Fruit fly (Drosophila melanogaster) whole organism, prepupa: ENCODE measurements around the gene CG9030.
A peak's percentile ranks its signal among the peaks of the same experiment; 100 is the strongest.

Experiments used
- CG11294 ChIP-seq: fragments of 200-800 bp; sonication (Bioruptor generic); IDR thresholded peaks from 2 replicates; pipeline ENCODE4 v1.3.6; 2022; ENCODE audit warnings: missing biosample characterization, missing genetic modification characterization
- CG11762 ChIP-seq: fragments of 200-800 bp; sonication (Bioruptor generic); optimal IDR thresholded peaks from 3 replicates; lab custom pipeline; 2016; ENCODE audit warnings: missing biosample characterization, missing genetic modification characterization; ENCODE audit not compliant: insufficient read depth
- CG15336 ChIP-seq: fragments of 200-800 bp; sonication (Bioruptor generic); IDR thresholded peaks from 2 replicates; pipeline ENCODE4 v1.3.6; 2022; ENCODE audit warnings: missing biosample characterization, missing genetic modification characterization
- CG31627 ChIP-seq: fragments of 200-800 bp; sonication (Bioruptor generic); optimal IDR thresholded peaks from 3 replicates; lab custom pipeline; 2016; ENCODE audit warnings: missing biosample characterization, missing genetic modification characterization
- CG32006 ChIP-seq: fragments of 200-800 bp; sonication (Bioruptor generic); optimal IDR thresholded peaks from 3 replicates; lab custom pipeline; 2017; ENCODE audit warnings: missing biosample characterization, mild to moderate bottlenecking, missing genetic modification characterization
- CG3919 ChIP-seq: fragments of 200-800 bp; sonication (Bioruptor generic); optimal IDR thresholded peaks from 3 replicates; lab custom pipeline; 2016; ENCODE audit warnings: missing biosample characterization, missing genetic modification characterization
- CG4318 ChIP-seq: fragments of 200-800 bp; sonication (Bioruptor generic); optimal IDR thresholded peaks from 3 replicates; lab custom pipeline; 2017; ENCODE audit warnings: missing biosample characterization, mild to moderate bottlenecking, missing genetic modification characterization
- CG6163 ChIP-seq: fragments of 200-800 bp; sonication (Bioruptor generic); IDR thresholded peaks from 3 replicates; pipeline ENCODE4 v1.3.6; 2022; ENCODE audit warnings: missing biosample characterization, missing genetic modification characterization
- CG8319 ChIP-seq: fragments of 200-800 bp; sonication (Bioruptor generic); optimal IDR thresholded peaks from 3 replicates; lab custom pipeline; 2016; ENCODE audit warnings: missing biosample characterization, missing genetic modification characterization
- CG9139 ChIP-seq: fragments of 200-800 bp; sonication (Bioruptor generic); optimal IDR thresholded peaks from 3 replicates; lab custom pipeline; 2017; ENCODE audit warnings: missing biosample characterization, mild to moderate bottlenecking, missing genetic modification characterization
- Eip78C ChIP-seq: fragments of 200-800 bp; sonication (Bioruptor generic); peaks from one replicate; lab custom pipeline; 2016; ENCODE audit warnings: missing biosample characterization, missing genetic modification characterization
- Eip93F ChIP-seq: fragments of 200-800 bp; sonication (Bioruptor generic); optimal IDR thresholded peaks from 2 replicates; lab custom pipeline; 2016; ENCODE audit warnings: missing biosample characterization, mild to moderate bottlenecking, missing genetic modification characterization
- Ets21C ChIP-seq: fragments of 200-800 bp; sonication (Bioruptor generic); optimal IDR thresholded peaks from 3 replicates; lab custom pipeline; 2016; ENCODE audit warnings: missing biosample characterization, missing genetic modification characterization
- Hr39 ChIP-seq: fragments of 200-800 bp; sonication (Bioruptor generic); optimal IDR thresholded peaks from 2 replicates; lab custom pipeline; 2016; ENCODE audit warnings: missing biosample characterization, missing genetic modification characterization
- Met ChIP-seq: fragments of 200-800 bp; sonication (Bioruptor generic); optimal IDR thresholded peaks from 3 replicates; lab custom pipeline; 2016; ENCODE audit warnings: missing biosample characterization, missing genetic modification characterization
- Sox14 ChIP-seq: fragments of 200-800 bp; sonication (Bioruptor generic); optimal IDR thresholded peaks from 3 replicates; lab custom pipeline; 2016; ENCODE audit warnings: missing biosample characterization, missing genetic modification characterization
- Sox15 ChIP-seq: fragments of 200-800 bp; sonication (Bioruptor generic); optimal IDR thresholded peaks from 3 replicates; lab custom pipeline; 2016; ENCODE audit warnings: missing biosample characterization, missing genetic modification characterization
- achi ChIP-seq: fragments of 200-800 bp; sonication (Bioruptor generic); optimal IDR thresholded peaks from 3 replicates; lab custom pipeline; 2016; ENCODE audit warnings: missing biosample characterization, missing genetic modification characterization
- acj6 ChIP-seq: fragments of 200-800 bp; sonication (Bioruptor generic); optimal IDR thresholded peaks from 3 replicates; lab custom pipeline; 2016; ENCODE audit warnings: missing biosample characterization, missing genetic modification characterization
- dsx ChIP-seq: fragments of 200-800 bp; optimal IDR thresholded peaks from 3 replicates; lab custom pipeline; 2019; ENCODE audit warnings: missing biosample characterization, mild to moderate bottlenecking, missing genetic modification characterization, moderate library complexity; ENCODE audit not compliant: poor library complexity, severe bottlenecking
- eg ChIP-seq: fragments of 200-800 bp; sonication (Bioruptor generic); IDR thresholded peaks from 3 replicates; pipeline ENCODE4 v1.3.6; 2022; ENCODE audit warnings: missing biosample characterization, missing genetic modification characterization
- esn ChIP-seq: fragments of 200-800 bp; sonication (Bioruptor generic); optimal IDR thresholded peaks from 2 replicates; lab custom pipeline; 2016; ENCODE audit warnings: missing biosample characterization, mild to moderate bottlenecking, missing genetic modification characterization, moderate library complexity
- fd59A ChIP-seq: fragments of 200-800 bp; sonication (Bioruptor generic); optimal IDR thresholded peaks from 2 replicates; lab custom pipeline; 2017; ENCODE audit warnings: missing biosample characterization, mild to moderate bottlenecking, missing genetic modification characterization, missing genetic modification reagents
- fkh ChIP-seq: fragments of 200-800 bp; sonication (Bioruptor generic); optimal IDR thresholded peaks from 3 replicates; lab custom pipeline; 2017; ENCODE audit warnings: missing biosample characterization, mild to moderate bottlenecking, missing genetic modification characterization, moderate library complexity
- salr ChIP-seq, 2 experiments: fragments of 200-800 bp; sonication (Bioruptor generic); optimal IDR thresholded peaks; 3 replicates each; lab custom pipeline; 2016 to 2018; ENCODE audit warnings: missing biosample characterization in 2 of 2, missing genetic modification characterization in 2 of 2, mild to moderate bottlenecking in 1 of 2
- svp ChIP-seq: fragments of 200-800 bp; sonication (Bioruptor generic); peaks from one replicate; lab custom pipeline; 2016; ENCODE audit warnings: missing biosample characterization, missing genetic modification characterization
- topi ChIP-seq: fragments of 200-800 bp; sonication (Bioruptor generic); optimal IDR thresholded peaks from 3 replicates; lab custom pipeline; 2016; ENCODE audit warnings: missing biosample characterization, missing genetic modification characterization
- vri ChIP-seq: fragments of 200-800 bp; sonication (Bioruptor generic); optimal IDR thresholded peaks from 3 replicates; lab custom pipeline; 2016; ENCODE audit warnings: missing biosample characterization, mild to moderate bottlenecking, missing genetic modification characterization

CG9030 gene

DNA sequence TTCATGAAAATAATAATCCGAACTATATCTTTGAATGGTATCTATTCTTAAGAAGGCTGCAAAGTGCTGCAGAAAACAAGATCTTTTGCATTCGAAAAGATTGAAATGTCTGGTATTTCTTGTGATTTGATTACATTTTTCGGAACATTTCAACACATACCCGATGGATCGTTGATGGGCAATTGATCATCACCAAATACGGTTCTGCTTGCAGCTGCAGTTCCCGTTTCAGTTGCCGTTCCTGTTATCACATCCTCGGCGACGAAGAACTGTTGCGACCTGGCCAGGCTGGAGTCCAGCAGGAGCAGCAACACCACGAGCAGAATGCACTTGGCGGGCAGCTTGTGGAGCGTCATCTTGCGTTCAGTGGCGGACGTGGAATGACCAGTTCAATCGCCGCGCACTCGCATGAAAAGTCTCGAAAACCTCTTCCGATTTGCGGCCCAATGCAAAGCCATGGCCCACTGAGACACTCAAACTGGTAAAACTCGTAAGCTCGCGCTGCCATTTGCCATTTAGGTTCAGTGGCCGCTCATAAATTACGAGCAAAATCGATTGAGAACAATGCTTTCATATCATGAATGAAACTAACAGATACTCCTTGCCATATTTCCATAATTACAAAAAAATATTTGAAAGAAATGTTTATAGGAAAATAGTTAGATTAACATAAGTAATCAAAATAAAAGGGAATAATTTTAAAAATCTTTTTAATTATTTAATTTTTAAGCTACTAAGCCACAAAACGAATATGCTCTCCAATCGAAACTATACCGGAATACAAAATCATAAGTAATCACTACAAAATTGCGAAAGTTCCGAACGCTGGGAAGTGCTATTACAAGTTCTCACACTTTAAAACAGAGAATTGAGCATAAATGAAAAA, 44.2 kb downstream of the CG9030 start, which contains the start of gene CG14406 (continued):
- no peak for TF ChIP-seq Sox15 (GFP tag; lab: Kevin White, UChicago)
- no peak for TF ChIP-seq CG8319
- TF ChIP-seq topi (GFP tag; lab: Kevin White, UChicago) = peak; percentile 32
- TF ChIP-seq CG4318 (GFP tag; lab: Kevin White, UChicago) = no peak
- TF ChIP-seq eg = 0 out of 3 replicates have a peak, but pooled peaks have one; percentile 35
- TF ChIP-seq CG3919 (GFP tag; lab: Kevin White, UChicago) = peak; percentile 44
- TF ChIP-seq CG11294 = no peak; the same call in 1 of the 2 replicates
- no peak for TF ChIP-seq dsx (GFP tag; lab: Kevin White, UChicago)
- TF ChIP-seq, all 60 proteins: peak for 17

DNA sequence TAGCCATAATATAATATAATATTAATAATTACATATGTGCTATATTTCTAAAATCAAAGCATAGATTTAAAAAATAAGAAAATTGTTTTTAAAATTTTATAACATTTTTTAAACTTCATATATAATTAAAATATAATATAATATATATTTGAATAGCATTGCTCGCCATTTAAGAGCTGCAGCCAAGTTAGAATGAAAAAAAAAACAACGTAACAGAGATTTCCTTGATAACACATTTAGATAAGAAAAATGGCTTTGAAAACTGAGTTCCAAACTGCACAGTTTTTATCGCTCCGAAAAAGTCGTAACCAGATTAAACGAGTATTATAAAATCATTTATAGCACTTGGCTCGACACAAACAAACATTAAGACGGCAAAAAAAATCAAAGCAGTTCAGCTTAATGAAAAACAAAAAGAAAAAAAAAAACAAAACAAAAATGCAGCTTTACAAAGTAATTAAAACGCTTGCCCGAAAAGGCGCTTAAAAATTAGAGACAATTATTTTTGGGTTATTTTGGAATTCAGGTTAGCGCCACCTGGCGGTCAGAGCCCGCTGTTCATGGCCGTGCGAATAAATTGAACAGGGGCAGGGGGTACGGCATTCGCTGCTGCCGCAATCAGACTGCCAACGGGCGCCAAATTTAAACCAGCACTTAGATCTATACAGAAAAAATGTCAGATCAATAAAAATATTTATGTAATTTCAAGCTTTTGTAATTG, 45.1 kb downstream of the CG9030 start, which contains the start of gene fiz:
TSS of gene fiz (minus strand) at position 51 of the 721 bp plus-strand sequence.
- TF ChIP-seq Hr39 (GFP tag; lab: Kevin White, UChicago) (peak; percentile 2), vri (GFP tag; lab: Kevin White, UChicago) (peak; percentile 27), Eip93F (GFP tag; lab: Kevin White, UChicago) (no peak), Eip78C (peak; percentile 6), CG6163 (0 out of 3 replicates have a peak, but pooled peaks have one; percentile 25), CG15336 (0 out of 2 replicates have a peak, but pooled peaks have one; percentile 30)

DNA sequence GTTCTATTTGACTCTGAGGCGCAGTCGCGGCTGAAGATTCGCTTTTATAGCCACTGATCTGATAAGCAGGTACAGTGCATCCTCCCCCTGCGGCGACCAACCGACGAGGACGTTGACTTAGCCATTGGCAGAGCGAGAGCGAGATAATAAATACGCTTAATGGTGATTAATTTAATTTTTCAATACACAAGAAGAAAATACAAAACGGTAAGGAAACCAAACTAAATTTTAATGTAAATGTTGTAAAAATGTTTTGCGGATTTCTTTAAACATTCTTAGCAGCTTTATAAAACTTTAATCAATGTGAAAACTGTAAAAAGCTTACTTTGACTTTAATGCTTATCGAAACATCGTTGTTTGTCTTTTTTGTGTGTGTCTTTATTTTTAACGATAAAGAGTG, 45.8 kb downstream of the CG9030 start:
- TF ChIP-seq Eip78C = peak; percentile 57
- TF ChIP-seq svp (GFP tag; lab: Kevin White, UChicago) = peak; percentile 74
- no peak for TF ChIP-seq CG31627 (GFP tag; lab: Kevin White, UChicago)
- no peak for TF ChIP-seq Sox15 (GFP tag; lab: Kevin White, UChicago)
- TF ChIP-seq Hr39 (GFP tag; lab: Kevin White, UChicago) = peak; percentile 22
- no peak for TF ChIP-seq salr (GFP tag; optimal IDR thresholded peaks at IDR 0.05; lab: Kevin White, UChicago)
- peak; percentile 21 for TF ChIP-seq CG32006
- TF ChIP-seq esn (GFP tag; lab: Kevin White, UChicago) = peak; percentile 13
- peak; percentile 18 for TF ChIP-seq Met (GFP tag; lab: Kevin White, UChicago)
- no peak for TF ChIP-seq CG11762 (GFP tag; lab: Kevin White, UChicago)
- no peak for TF ChIP-seq Sox14 (GFP tag; lab: Kevin White, UChicago)
- no peak for TF ChIP-seq acj6 (GFP tag; lab: Kevin White, UChicago)
- no peak for TF ChIP-seq achi
- TF ChIP-seq Ets21C = no peak

DNA sequence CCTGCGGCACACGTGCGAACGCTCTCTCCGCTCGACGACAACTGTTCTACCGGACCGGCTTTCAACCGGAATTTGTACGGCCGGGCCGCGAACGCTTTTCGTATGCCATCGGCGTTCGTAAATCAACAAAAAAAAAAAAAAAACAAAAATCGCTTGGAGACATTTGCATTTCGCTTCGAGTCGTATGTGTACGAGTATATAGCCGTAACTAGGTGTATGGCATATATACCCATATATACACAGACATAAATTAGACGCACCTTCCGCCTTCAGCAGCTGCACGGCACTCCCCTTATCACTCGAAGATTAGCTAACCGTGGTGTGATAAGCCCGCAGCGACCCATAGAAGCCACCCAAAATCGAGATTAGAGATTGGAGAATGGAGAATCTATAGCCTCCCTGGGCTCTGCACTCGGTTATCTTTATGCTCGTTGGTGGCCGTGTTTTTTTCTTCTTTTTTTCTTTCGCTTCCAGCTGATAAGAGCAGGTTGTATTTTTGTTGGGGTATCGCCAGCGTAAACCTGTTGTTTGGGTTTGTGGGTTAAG, 49.3 kb downstream of the CG9030 start, which contains the start of gene CG9512:
TSS of gene CG9512 (minus strand) at position 51 of the 546 bp plus-strand sequence.
- TF ChIP-seq fkh (GFP tag; lab: Kevin White, UChicago) = peak; percentile 34
- peak; percentile 87 for TF ChIP-seq vri (GFP tag; lab: Kevin White, UChicago)
- no peak for TF ChIP-seq fd59A (GFP tag; lab: Kevin White, UChicago)
- no peak for TF ChIP-seq CG9139
- peak; percentile 68 for TF ChIP-seq svp (GFP tag; lab: Kevin White, UChicago)
